Worm (Caenorhabditis elegans): Measurements from ENCODE around the gene T05D4.5.

DNA sequence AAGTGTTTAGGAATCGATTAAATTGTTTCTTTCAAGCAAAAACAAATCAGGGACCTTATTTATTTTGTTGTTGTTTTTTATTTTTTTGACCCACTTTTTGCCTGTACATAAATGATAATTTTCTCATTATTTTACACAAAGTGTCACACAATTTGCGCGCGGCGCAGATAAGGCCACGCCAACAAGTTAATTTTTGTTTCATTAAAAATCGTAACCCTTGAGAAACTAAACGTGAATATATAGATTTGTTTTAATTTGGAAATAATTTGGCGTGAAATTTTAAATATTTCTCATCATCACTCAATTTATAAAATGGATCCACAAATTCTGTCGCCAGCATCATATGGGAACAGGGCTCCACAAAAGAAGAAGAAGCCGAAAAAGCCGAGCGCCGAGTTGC, at the start of gene T05D4.5:
- TF ChIP-seq B0336.3 (GFP tag; IDR thresholded peaks at IDR 0.05) (no peak), dpl-1 (GFP tag; optimal IDR thresholded peaks at IDR 0.05) (no peak), pbrm-1 (GFP tag; IDR thresholded peaks at IDR 0.05) (no peak), ets-4 (GFP tag; optimal IDR thresholded peaks at IDR 0.05) (no peak), B0261.1 (tag; optimal IDR thresholded peaks at IDR 0.05) (no peak), dpff-1 (tag; optimal IDR thresholded peaks at IDR 0.05) (no peak), ama-1 (optimal IDR thresholded peaks at IDR 0.05) (no peak), ama-1 (GFP tag; optimal IDR thresholded peaks at IDR 0.05) (no peak), nhr-80 (tag; optimal IDR thresholded peaks at IDR 0.05) (no peak), snpc-1.1 (tag; optimal IDR thresholded peaks at IDR 0.05; ENCODE audit: insufficient read depth) (no peak)
